Worm (Caenorhabditis elegans): Measurements from ENCODE around the gene F32D1.7.
A peak's percentile ranks its signal among the peaks of the same experiment; 100 is the strongest.

Gene F32D1.7

DNA sequence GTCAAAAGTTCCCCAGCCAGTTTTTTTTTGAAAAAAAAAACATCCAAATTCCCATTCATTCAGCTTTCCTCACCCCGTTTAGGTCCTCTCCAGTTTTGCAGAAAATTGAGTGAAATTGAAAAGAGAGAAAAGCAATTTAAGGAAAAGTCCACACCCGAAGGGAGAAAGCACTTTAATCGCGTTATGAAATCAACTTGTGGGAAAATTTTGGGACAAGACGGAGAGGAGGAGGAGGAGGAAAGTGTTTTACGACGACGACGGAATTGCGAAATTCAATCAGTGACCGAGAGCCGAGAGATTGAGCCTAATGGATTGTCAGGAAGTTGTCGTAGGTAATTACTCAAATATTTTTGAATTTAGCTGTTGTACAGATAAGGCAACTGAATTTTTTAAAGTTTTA lies 18.6 kb downstream of the F32D1.7 start:
- TF ChIP-seq unc-62 (GFP tag; optimal IDR thresholded peaks at IDR 0.05) (peak; percentile 35), lin-32 (GFP tag; optimal IDR thresholded peaks at IDR 0.05) (no peak), ces-1 (GFP tag; optimal IDR thresholded peaks at IDR 0.05) (peak; percentile 100)

DNA sequence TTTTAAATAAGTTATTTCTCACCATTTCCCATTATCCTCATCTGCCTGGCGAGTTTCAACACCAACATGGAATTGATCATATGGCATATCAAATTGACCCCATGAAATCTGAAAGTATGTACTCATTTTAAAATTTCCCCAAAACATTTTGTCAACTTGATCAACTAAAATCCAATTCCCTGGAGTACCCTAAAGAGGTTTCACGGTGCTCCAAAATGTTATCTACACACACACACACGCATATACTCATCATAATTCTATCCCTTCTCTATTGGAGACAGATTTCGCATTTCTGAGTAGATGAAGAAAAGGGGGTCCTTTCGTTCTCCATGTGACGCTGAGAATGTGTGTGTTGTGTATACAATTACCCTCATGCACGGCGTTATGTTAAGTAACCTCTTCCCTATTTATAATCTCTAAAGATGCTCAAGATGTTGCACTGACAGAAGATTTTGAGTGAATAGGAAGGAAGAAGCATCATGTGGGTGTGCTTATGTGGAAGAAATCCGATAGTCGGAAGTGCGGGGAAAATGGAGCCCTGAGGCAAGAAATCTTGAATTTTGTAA lies 19.8 kb downstream of the F32D1.7 start:
- TF ChIP-seq ces-1 (GFP tag; optimal IDR thresholded peaks at IDR 0.05): peak; percentile 94
- TF ChIP-seq drap-1 (GFP tag; optimal IDR thresholded peaks at IDR 0.05): no peak
- no peak for TF ChIP-seq hlh-1 (tag; optimal IDR thresholded peaks at IDR 0.05)

DNA sequence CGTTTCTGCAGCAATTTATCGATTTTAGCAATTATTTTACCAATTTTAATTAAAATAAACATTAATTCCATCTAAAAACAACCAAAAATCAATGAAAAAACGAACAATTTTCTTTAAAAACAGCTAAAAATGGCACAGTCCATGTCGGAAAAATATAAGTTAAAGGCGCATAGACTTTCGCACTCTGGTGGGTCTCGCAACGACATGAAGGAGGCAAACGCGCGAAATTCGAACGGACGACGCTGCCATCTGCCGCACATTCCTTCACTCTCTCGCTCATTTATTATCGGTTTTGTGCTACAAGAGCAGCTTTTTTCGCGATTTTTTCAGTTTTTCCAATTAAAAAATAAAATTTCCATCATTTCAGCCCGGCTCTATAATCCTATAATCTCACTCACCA lies 29.2 kb downstream of the F32D1.7 start, which contains the start of gene mcm-7:
mcm-7 (plus strand) TSS at position 368 of the 400 bp plus-strand sequence.
- TF ChIP-seq lsy-2 (tag; optimal IDR thresholded peaks at IDR 0.05) (peak; percentile 74), tbx-8 (GFP tag; optimal IDR thresholded peaks at IDR 0.05) (no peak), elt-3 (tag; optimal IDR thresholded peaks at IDR 0.05) (no peak), M03D4.4 (tag; optimal IDR thresholded peaks at IDR 0.05) (no peak), sem-2 (GFP tag; optimal IDR thresholded peaks at IDR 0.05) (no peak), cnd-1 (tag; optimal IDR thresholded peaks at IDR 0.05) (peak; percentile 50), mep-1 (tag; optimal IDR thresholded peaks at IDR 0.05) (peak; percentile 40), flh-1 (GFP tag; optimal IDR thresholded peaks at IDR 0.05) (no peak), pha-4 (tag; optimal IDR thresholded peaks at IDR 0.05) (peak; percentile 78), ces-1 (GFP tag; optimal IDR thresholded peaks at IDR 0.05) (no peak), nhr-2 (tag; optimal IDR thresholded peaks at IDR 0.05) (no peak), nhr-76 (tag; optimal IDR thresholded peaks at IDR 0.05) (no peak), drap-1 (GFP tag; optimal IDR thresholded peaks at IDR 0.05) (no peak), unc-39 (tag; optimal IDR thresholded peaks at IDR 0.05) (no peak), zip-8 (tag; optimal IDR thresholded peaks at IDR 0.05) (no peak), nhr-12 (tag; optimal IDR thresholded peaks at IDR 0.05) (no peak), lin-13 (tag; optimal IDR thresholded peaks at IDR 0.05) (peak; percentile 68), elt-1 (tag; optimal IDR thresholded peaks at IDR 0.05; ENCODE audit: borderline replicate concordance, insufficient read depth) (no peak), mls-2 (tag; optimal IDR thresholded peaks at IDR 0.05) (no peak), nhr-237 (tag; optimal IDR thresholded peaks at IDR 0.05) (peak; percentile 1), hlh-1 (tag; optimal IDR thresholded peaks at IDR 0.05) (peak; percentile 59), ceh-39 (tag; optimal IDR thresholded peaks at IDR 0.05) (peak; percentile 64), nhr-28 (tag; optimal IDR thresholded peaks at IDR 0.05) (no peak)

DNA sequence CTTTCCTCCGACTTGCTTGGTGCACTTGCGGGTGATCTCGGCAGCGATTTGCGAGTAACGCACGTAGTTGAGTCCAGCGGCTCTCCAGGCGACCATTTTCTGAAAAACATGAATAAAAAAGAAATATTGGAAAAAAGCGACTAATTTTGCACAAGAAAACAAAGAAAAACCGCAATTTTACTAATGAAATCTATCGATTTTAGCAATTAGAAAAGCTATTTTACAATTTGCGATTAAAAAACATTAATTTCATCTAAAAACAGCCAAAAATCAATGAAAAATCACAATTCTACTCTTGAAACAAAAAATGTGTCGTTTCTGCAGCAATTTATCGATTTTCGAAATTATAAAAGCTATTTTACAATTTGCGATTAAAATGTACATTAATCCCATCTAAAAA lies 29.6 kb downstream of the F32D1.7 start, which contains the start of gene hpo-18:
hpo-18 (minus strand) TSS at position 101 of the 400 bp plus-strand sequence.
- TF ChIP-seq ham-2 (GFP tag; optimal IDR thresholded peaks at IDR 0.05) (no peak), sem-2 (GFP tag; optimal IDR thresholded peaks at IDR 0.05) (no peak), elt-3 (tag; optimal IDR thresholded peaks at IDR 0.05) (no peak), hlh-1 (tag; optimal IDR thresholded peaks at IDR 0.05) (no peak), snpc-4 (tag; optimal IDR thresholded peaks at IDR 0.05) (no peak), pha-4 (tag; optimal IDR thresholded peaks at IDR 0.05) (no peak), nhr-237 (tag; optimal IDR thresholded peaks at IDR 0.05) (no peak), mep-1 (tag; optimal IDR thresholded peaks at IDR 0.05) (no peak), elt-1 (tag; optimal IDR thresholded peaks at IDR 0.05; ENCODE audit: borderline replicate concordance, insufficient read depth) (no peak), tbx-8 (GFP tag; optimal IDR thresholded peaks at IDR 0.05) (no peak)

DNA sequence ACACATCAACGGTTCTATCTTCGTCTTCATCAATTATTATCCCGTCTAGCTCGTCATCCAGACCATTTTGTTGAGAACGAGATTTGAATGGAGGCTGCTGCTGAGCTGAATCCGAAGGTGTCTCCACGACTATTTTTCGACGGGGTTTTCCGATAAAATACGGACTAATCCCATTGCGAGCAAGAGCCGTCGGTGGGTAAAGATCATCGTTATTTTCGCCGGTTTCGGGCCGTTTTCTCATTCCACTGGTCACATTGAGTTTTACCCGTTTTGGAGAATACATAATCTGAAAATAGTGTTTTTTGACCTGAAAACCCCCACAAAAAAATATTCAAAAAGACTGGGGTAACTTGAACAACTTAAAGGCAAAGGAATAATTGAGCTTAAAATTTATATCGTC lies 30.3 kb downstream of the F32D1.7 start, which contains the start of gene figl-1:
figl-1 (minus strand) TSS at position 286 of the 400 bp plus-strand sequence.
- TF ChIP-seq sem-2 (GFP tag; optimal IDR thresholded peaks at IDR 0.05): no peak
- TF ChIP-seq ces-1 (GFP tag; optimal IDR thresholded peaks at IDR 0.05): no peak
- TF ChIP-seq pha-4 (tag; optimal IDR thresholded peaks at IDR 0.05): no peak
- TF ChIP-seq lin-13 (tag; optimal IDR thresholded peaks at IDR 0.05): no peak
- no peak for TF ChIP-seq mep-1 (tag; optimal IDR thresholded peaks at IDR 0.05)
- no peak for TF ChIP-seq bed-3 (GFP tag; optimal IDR thresholded peaks at IDR 0.05)
- no peak for TF ChIP-seq ham-2 (GFP tag; optimal IDR thresholded peaks at IDR 0.05)
- no peak for TF ChIP-seq elt-3 (tag; optimal IDR thresholded peaks at IDR 0.05)
- no peak for TF ChIP-seq M03D4.4 (tag; optimal IDR thresholded peaks at IDR 0.05)

DNA sequence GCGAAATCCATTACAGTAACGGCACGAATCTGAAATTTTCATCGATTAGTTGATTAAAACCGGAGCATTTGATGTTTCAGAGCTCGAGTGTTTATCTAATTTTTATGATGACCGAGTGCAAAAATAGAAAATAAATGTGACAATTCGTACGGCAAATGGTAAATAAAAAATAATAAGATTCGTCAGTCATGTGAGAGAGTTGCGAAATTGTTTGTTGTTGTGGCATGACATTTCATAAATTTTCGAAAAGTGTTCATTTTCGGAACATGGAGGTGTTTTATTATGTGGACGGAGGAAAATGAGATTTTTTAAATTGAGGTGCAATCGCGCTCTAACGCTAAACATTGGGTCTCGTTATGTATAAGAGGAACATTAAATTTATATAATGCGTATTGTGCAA lies 34.2 kb downstream of the F32D1.7 start:
- TF ChIP-seq ham-2 (GFP tag; optimal IDR thresholded peaks at IDR 0.05) (no peak), ceh-43 (GFP tag; optimal IDR thresholded peaks at IDR 0.05) (no peak), nhr-28 (tag; optimal IDR thresholded peaks at IDR 0.05) (no peak), elt-1 (tag; optimal IDR thresholded peaks at IDR 0.05; ENCODE audit: borderline replicate concordance, insufficient read depth) (no peak), hlh-1 (tag; optimal IDR thresholded peaks at IDR 0.05) (no peak), ztf-11 (tag; optimal IDR thresholded peaks at IDR 0.05) (no peak), nhr-12 (tag; optimal IDR thresholded peaks at IDR 0.05) (no peak), M03D4.4 (tag; optimal IDR thresholded peaks at IDR 0.05) (no peak), ces-1 (GFP tag; optimal IDR thresholded peaks at IDR 0.05) (no peak), zip-8 (tag; optimal IDR thresholded peaks at IDR 0.05) (no peak), blmp-1 (tag; optimal IDR thresholded peaks at IDR 0.05) (no peak)
